Fruit fly (Drosophila melanogaster) whole organism, pupa: ENCODE results near the gene MED10.

Experiments
- CG13204 ChIP-seq: fragments of 200-800 bp; sonication (Bioruptor generic); optimal IDR thresholded peaks from 2 replicates; lab custom pipeline; 2018; ENCODE audit warnings: missing biosample characterization, mild to moderate bottlenecking, missing genetic modification characterization, moderate library complexity
- CG14655 ChIP-seq: fragments of 200-800 bp; sonication (Bioruptor generic); optimal IDR thresholded peaks from 3 replicates; lab custom pipeline; 2017; ENCODE audit warnings: mild to moderate bottlenecking, missing biosample characterization, missing genetic modification reagents, missing genetic modification characterization
- CG32121 ChIP-seq: fragments of 200-800 bp; sonication (Bioruptor generic); IDR thresholded peaks from 2 replicates; pipeline ENCODE4 v1.3.6; 2022; ENCODE audit warnings: missing biosample characterization, missing genetic modification characterization
- CG34367 ChIP-seq: fragments of 200-800 bp; sonication (Bioruptor generic); optimal IDR thresholded peaks from 2 replicates; lab custom pipeline; 2018; ENCODE audit warnings: missing biosample characterization, mild to moderate bottlenecking, missing genetic modification characterization
- CG8159 ChIP-seq: fragments of 200-800 bp; sonication (Bioruptor generic); optimal IDR thresholded peaks from 3 replicates; lab custom pipeline; 2018; ENCODE audit warnings: missing biosample characterization, mild to moderate bottlenecking, missing genetic modification characterization, moderate library complexity
- CG8301 ChIP-seq: fragments of 200-800 bp; sonication (Bioruptor generic); optimal IDR thresholded peaks from 2 replicates; lab custom pipeline; 2018; ENCODE audit warnings: missing biosample characterization, mild to moderate bottlenecking, missing genetic modification characterization
- CG9948 ChIP-seq: fragments of 200-800 bp; sonication (Bioruptor generic); optimal IDR thresholded peaks from 2 replicates; lab custom pipeline; 2018; ENCODE audit warnings: missing biosample characterization, mild to moderate bottlenecking, missing genetic modification characterization, moderate library complexity
- D1 ChIP-seq: fragments of 200-800 bp; sonication (Bioruptor generic); optimal IDR thresholded peaks from 2 replicates; lab custom pipeline; 2018; ENCODE audit warnings: missing biosample characterization, mild to moderate bottlenecking, missing genetic modification characterization, moderate library complexity
- EcR ChIP-seq: fragments of 200-800 bp; sonication (Bioruptor generic); optimal IDR thresholded peaks from 3 replicates; lab custom pipeline; 2019; ENCODE audit warnings: missing biosample characterization, missing genetic modification characterization, mild to moderate bottlenecking, moderate library complexity, missing genetic modification reagents
- Ets98B ChIP-seq: fragments of 200-800 bp; sonication (Bioruptor generic); IDR thresholded peaks from 2 replicates; pipeline ENCODE4 v1.3.6; 2022; ENCODE audit warnings: missing biosample characterization, missing genetic modification characterization
- Pif1A ChIP-seq: fragments of 200-800 bp; sonication (Bioruptor generic); optimal IDR thresholded peaks from 3 replicates; lab custom pipeline; 2016; ENCODE audit warnings: missing biosample characterization, missing genetic modification characterization
- Snoo ChIP-seq: fragments of 200-800 bp; sonication (Bioruptor generic); optimal IDR thresholded peaks from 3 replicates; lab custom pipeline; 2017; ENCODE audit warnings: missing biosample characterization, mild to moderate bottlenecking, missing genetic modification characterization, inconsistent platforms

dm6 chr3L:16279171-16279570 lies 47.3 kb downstream of the MED10 start, which contains the start of gene CG13050:
- no peak for TF ChIP-seq CG9948 (tag; lab: Kevin White, UChicago)
- TF ChIP-seq Pif1A (GFP tag; lab: Kevin White, UChicago): no peak
- no peak for TF ChIP-seq CG13204
- no peak for TF ChIP-seq CG14655 (GFP tag; lab: Kevin White, UChicago)
- no peak for TF ChIP-seq D1
- no peak for TF ChIP-seq Ets98B (GFP tag; lab: Robert Waterston, UW)
- TF ChIP-seq Snoo (tag; lab: Kevin White, UChicago): no peak
- TF ChIP-seq CG34367: no peak
- no peak for TF ChIP-seq CG32121
- no peak for TF ChIP-seq EcR
- no peak for TF ChIP-seq CG8301 (tag; lab: Kevin White, UChicago)
- TF ChIP-seq CG8159 (tag; lab: Kevin White, UChicago): no peak
